Worm (Caenorhabditis elegans) whole organism, young adult: ENCODE results near the gene Y60A9.3.

Experiments used
- akir-1 ChIP-seq: fragments of 200-800 bp; sonication (Bioruptor generic); optimal IDR thresholded peaks from 2 replicates; lab custom pipeline; 2018; ENCODE audit warnings: mild to moderate bottlenecking, missing genetic modification characterization, moderate library complexity, missing compliant biosample characterization
- dpl-1 ChIP-seq: fragments of 150-350 bp; optimal IDR thresholded peaks from 2 replicates; lab custom pipeline; 2014; ENCODE audit warnings: missing biosample characterization, missing genetic modification reagents, missing genetic modification characterization
- nfya-2 ChIP-seq: fragments of 200-800 bp; sonication (Bioruptor generic); IDR thresholded peaks from 2 replicates; pipeline ENCODE4 v1.3.6; 2022; ENCODE audit warnings: missing genetic modification reagents, missing genetic modification characterization, missing compliant biosample characterization
- nhr-120 ChIP-seq: fragments of 200-800 bp; sonication (Bioruptor generic); IDR thresholded peaks from 2 replicates; pipeline ENCODE4 v1.3.6; 2022; ENCODE audit warnings: missing genetic modification characterization, missing compliant biosample characterization
- tbx-9 ChIP-seq: sonication (generic microtip); optimal IDR thresholded peaks from 2 replicates; lab custom pipeline; 2016; ENCODE audit warnings: borderline replicate concordance, missing genetic modification characterization, inconsistent platforms, missing compliant biosample characterization

DNA sequence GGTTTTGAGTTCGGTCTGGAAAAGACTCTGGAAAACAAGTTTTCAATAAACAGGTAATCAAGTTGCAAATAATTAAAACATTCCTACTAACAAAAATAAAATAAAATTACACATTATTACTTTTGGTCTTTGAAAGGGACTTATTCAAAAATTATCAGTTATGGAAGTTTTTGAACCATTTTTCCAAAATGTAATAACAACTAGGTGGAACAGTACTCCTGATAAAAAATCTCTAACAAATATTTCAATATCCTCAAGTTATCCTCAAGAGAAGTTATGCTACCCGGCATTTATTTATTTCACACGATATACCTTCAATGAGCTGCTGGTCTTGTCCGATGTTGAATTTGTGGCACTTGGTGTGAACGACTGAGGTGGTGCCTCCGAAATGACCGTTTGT is 43.3 kb upstream of the Y60A9.3 start:
- no peak for TF ChIP-seq tbx-9 (tag; lab: Kevin White, UChicago)
- no peak for TF ChIP-seq nfya-2 (GFP tag; lab: Robert Waterston, UW)
- TF ChIP-seq akir-1: no peak
- TF ChIP-seq dpl-1 (GFP tag; lab: Kevin White, UChicago): no peak
- TF ChIP-seq nhr-120: no peak
